Fruit fly (Drosophila melanogaster) whole organism: Measurements from ENCODE around the gene CG32278.

Experiments
- CG8478 ChIP-seq: fragments of >200 bp; optimal IDR thresholded peaks from 2 replicates; lab custom pipeline; 2018; ENCODE audit warnings: inconsistent platforms
- Dll ChIP-seq: fragments of >200 bp; optimal IDR thresholded peaks from 2 replicates; lab custom pipeline; 2017
- EcR ChIP-seq, 2 experiments: fragments of >200 bp; optimal IDR thresholded peaks; 2 replicates each; lab custom pipeline; 2017; ENCODE audit warnings: missing biosample characterization in 2 of 2, missing genetic modification characterization in 2 of 2, missing genetic modification reagents in 2 of 2
- pan ChIP-seq: fragments of >200 bp; optimal IDR thresholded peaks from 2 replicates; lab custom pipeline; 2017
- psq ChIP-seq: fragments of >200 bp; optimal IDR thresholded peaks from 2 replicates; lab custom pipeline; 2017
- usp ChIP-seq: fragments of >200 bp; optimal IDR thresholded peaks from 2 replicates; lab custom pipeline; 2017; ENCODE audit warnings: missing biosample characterization, missing genetic modification characterization, mixed read lengths

DNA sequence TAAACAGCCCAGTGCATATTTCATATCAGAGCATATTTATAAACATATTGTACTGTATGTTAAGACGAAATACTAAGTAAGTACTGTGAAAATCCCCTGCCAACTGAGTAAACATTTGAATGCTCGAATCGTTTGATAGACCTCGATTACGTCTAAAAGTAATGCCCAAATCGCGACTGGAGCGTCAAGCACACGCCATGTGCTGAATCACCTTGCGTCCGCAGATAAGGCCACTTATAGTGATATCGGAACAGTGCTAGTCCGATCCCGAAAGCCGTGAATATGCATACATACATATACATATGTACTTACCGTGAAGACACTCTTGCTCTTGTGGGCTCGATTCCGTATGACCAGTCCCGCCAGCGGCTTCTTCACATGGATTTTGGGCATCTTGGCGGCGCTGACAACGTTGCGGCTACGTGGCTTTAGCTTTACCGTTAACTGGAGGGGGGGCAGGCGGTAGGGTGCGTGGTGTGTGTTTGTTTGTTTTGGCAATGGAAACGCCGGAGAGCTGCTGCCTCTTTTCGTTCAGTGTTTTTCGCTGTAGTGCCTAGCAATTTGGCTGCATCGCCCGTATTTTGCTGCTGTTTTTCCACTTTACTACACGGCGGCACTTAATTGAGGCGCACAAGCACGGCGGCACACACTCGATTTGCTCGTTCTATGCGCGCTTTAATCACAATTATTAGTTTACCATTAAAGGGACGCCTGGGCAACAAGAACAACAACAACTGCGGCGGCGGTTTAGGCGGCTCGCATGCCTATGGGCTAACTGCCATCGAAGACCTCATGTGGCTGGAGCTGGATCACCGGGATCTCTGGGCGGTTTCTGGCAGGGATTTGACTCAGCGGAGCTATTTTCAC, 26.3 kb upstream of the CG32278 start:
- TF ChIP-seq psq (no peak), usp (no peak), CG8478 (lab: Kevin White, UChicago) (no peak), Dll (lab: Kevin White, UChicago) (no peak), pan (lab: Kevin White, UChicago) (no peak), EcR (GFP tag; optimal IDR thresholded peaks at IDR 0.05; lab: Kevin White, UChicago) (no peak)
